Fruit fly (Drosophila melanogaster): ENCODE data around the gene CG32085.

- no peak for TF ChIP-seq usp (GFP tag; optimal IDR thresholded peaks at IDR 0.05)
- no peak for TF ChIP-seq Dll (optimal IDR thresholded peaks at IDR 0.05)
Measured at dm6 chr3L:11717993-11718392, 37.8 kb upstream of the CG32085 start.
